Fruit fly (Drosophila melanogaster) whole organism, embryonic: ENCODE data around the gene Muc18B.

ENCODE experiments used
- CG10147 ChIP-seq: fragments of 200-800 bp; sonication (Bioruptor generic); optimal IDR thresholded peaks from 2 replicates; lab custom pipeline; 2019; ENCODE audit warnings: missing biosample characterization, mild to moderate bottlenecking, missing genetic modification characterization, moderate library complexity
- CG10209 ChIP-seq: fragments of 200-800 bp; sonication (Bioruptor generic); optimal IDR thresholded peaks from 3 replicates; lab custom pipeline; 2017; ENCODE audit warnings: missing biosample characterization, mild to moderate bottlenecking, missing genetic modification characterization, missing genetic modification reagents
- CG11504 ChIP-seq: fragments of 200-800 bp; sonication (Bioruptor generic); optimal IDR thresholded peaks from 3 replicates; lab custom pipeline; 2019; ENCODE audit warnings: missing biosample characterization, mild to moderate bottlenecking, missing genetic modification characterization, moderate library complexity
- CG12659 ChIP-seq: fragments of 200-800 bp; sonication (Bioruptor generic); optimal IDR thresholded peaks from 3 replicates; lab custom pipeline; 2017; ENCODE audit warnings: mild to moderate bottlenecking, missing biosample characterization, missing genetic modification reagents, missing genetic modification characterization
- CG12744 ChIP-seq: fragments of 200-800 bp; sonication (Bioruptor generic); optimal IDR thresholded peaks from 2 replicates; lab custom pipeline; 2016; ENCODE audit warnings: missing biosample characterization, missing genetic modification characterization
- CG13775 ChIP-seq: fragments of 200-800 bp; sonication (Bioruptor generic); optimal IDR thresholded peaks from 3 replicates; lab custom pipeline; 2017; ENCODE audit warnings: missing biosample characterization, mild to moderate bottlenecking, missing genetic modification characterization
- CG17385 ChIP-seq: fragments of 200-800 bp; sonication (Bioruptor generic); optimal IDR thresholded peaks from 3 replicates; lab custom pipeline; 2018; ENCODE audit warnings: missing biosample characterization, mild to moderate bottlenecking, missing genetic modification characterization
- CG17829 ChIP-seq: fragments of 200-800 bp; optimal IDR thresholded peaks from 2 replicates; lab custom pipeline; 2019; ENCODE audit warnings: missing biosample characterization, mild to moderate bottlenecking, missing genetic modification characterization, moderate library complexity
- CG18011 ChIP-seq: fragments of 200-800 bp; sonication (Bioruptor generic); optimal IDR thresholded peaks from 2 replicates; lab custom pipeline; 2017; ENCODE audit warnings: missing biosample characterization, missing genetic modification characterization, mild to moderate bottlenecking, moderate library complexity, missing genotype
- CG2116 ChIP-seq: fragments of 200-800 bp; sonication (Bioruptor generic); optimal IDR thresholded peaks from 3 replicates; lab custom pipeline; 2018; ENCODE audit warnings: missing biosample characterization, mild to moderate bottlenecking, missing genetic modification characterization
- CG2202 ChIP-seq: fragments of 200-800 bp; sonication (Bioruptor generic); optimal IDR thresholded peaks from 2 replicates; lab custom pipeline; 2018; ENCODE audit warnings: missing biosample characterization, mild to moderate bottlenecking, missing genetic modification characterization
- CG2678 ChIP-seq: fragments of 200-800 bp; sonication (Bioruptor generic); optimal IDR thresholded peaks from 3 replicates; lab custom pipeline; 2019; ENCODE audit warnings: missing biosample characterization, mild to moderate bottlenecking, missing genetic modification characterization, moderate library complexity
- CG30403 ChIP-seq: fragments of 200-800 bp; sonication (Bioruptor generic); optimal IDR thresholded peaks from 3 replicates; lab custom pipeline; 2016; ENCODE audit warnings: missing biosample characterization, missing genetic modification characterization
- CG4424 ChIP-seq: fragments of 200-800 bp; sonication (Bioruptor generic); optimal IDR thresholded peaks from 3 replicates; lab custom pipeline; 2016; ENCODE audit warnings: missing biosample characterization, missing genetic modification characterization
- CG4820 ChIP-seq: fragments of 200-800 bp; sonication (Bioruptor generic); optimal IDR thresholded peaks from 3 replicates; lab custom pipeline; 2016; ENCODE audit warnings: missing biosample characterization, missing genetic modification characterization
- CG6689 ChIP-seq: fragments of 200-800 bp; sonication (Bioruptor generic); IDR thresholded peaks from 2 replicates; pipeline ENCODE4 v1.3.6; 2022; ENCODE audit warnings: missing biosample characterization, missing genetic modification characterization
- CG6854 ChIP-seq: fragments of 200-800 bp; sonication (Bioruptor generic); optimal IDR thresholded peaks from 3 replicates; lab custom pipeline; 2017; ENCODE audit warnings: missing biosample characterization, mild to moderate bottlenecking, missing genetic modification characterization
- CG7839 ChIP-seq: fragments of 200-800 bp; sonication (Bioruptor generic); optimal IDR thresholded peaks from 3 replicates; lab custom pipeline; 2018; ENCODE audit warnings: missing biosample characterization, mild to moderate bottlenecking, missing genetic modification characterization, moderate library complexity
- CG8388 ChIP-seq: fragments of 200-800 bp; sonication (Bioruptor generic); optimal IDR thresholded peaks from 2 replicates; lab custom pipeline; 2019; ENCODE audit warnings: missing biosample characterization, mild to moderate bottlenecking, missing genetic modification characterization, moderate library complexity
- CG9727 ChIP-seq: fragments of 200-800 bp; sonication (Bioruptor generic); optimal IDR thresholded peaks from 3 replicates; lab custom pipeline; 2017; ENCODE audit warnings: missing biosample characterization, mild to moderate bottlenecking, missing genetic modification characterization
- D ChIP-seq, 2 experiments: fragments of 200-800 bp in 1 of 2; fragments of >200 bp in 1 of 2; sonication (Bioruptor generic) in 1 of 2; optimal IDR thresholded peaks; 2 replicates in 1 of 2; 3 replicates in 1 of 2; lab custom pipeline; 2017; ENCODE audit warnings: mild to moderate bottlenecking in 1 of 2, missing biosample characterization in 1 of 2, missing genetic modification characterization in 1 of 2, missing genetic modification reagents in 1 of 2
- GATAe ChIP-seq: fragments of 200-800 bp; sonication (Bioruptor generic); conservative IDR thresholded peaks from 2 replicates; pipeline ENCODE4 v1.3.6; 2022; ENCODE audit warnings: missing biosample characterization, missing genetic modification characterization
- Hr3 ChIP-seq: fragments of 200-800 bp; sonication (Bioruptor generic); optimal IDR thresholded peaks from 3 replicates; lab custom pipeline; 2016; ENCODE audit warnings: missing biosample characterization, missing genetic modification characterization
- Meics ChIP-seq: fragments of 200-800 bp; sonication (Bioruptor generic); optimal IDR thresholded peaks from 2 replicates; lab custom pipeline; 2017; ENCODE audit warnings: missing biosample characterization, mild to moderate bottlenecking, missing genetic modification characterization
- Oli ChIP-seq: fragments of 200-800 bp; sonication (Bioruptor generic); optimal IDR thresholded peaks from 2 replicates; lab custom pipeline; 2018; ENCODE audit warnings: missing biosample characterization, mild to moderate bottlenecking, missing genetic modification characterization, moderate library complexity
- PHDP ChIP-seq: fragments of 200-800 bp; sonication (Bioruptor generic); optimal IDR thresholded peaks from 3 replicates; lab custom pipeline; 2018; ENCODE audit warnings: missing biosample characterization, mild to moderate bottlenecking, missing genetic modification characterization, moderate library complexity
- Sox100B ChIP-seq: fragments of 200-800 bp; sonication (Bioruptor generic); optimal IDR thresholded peaks from 3 replicates; lab custom pipeline; 2018; ENCODE audit warnings: missing biosample characterization, mild to moderate bottlenecking, missing genetic modification characterization
- Sox102F ChIP-seq: fragments of 200-800 bp; sonication (Bioruptor generic); optimal IDR thresholded peaks from 2 replicates; lab custom pipeline; 2018; ENCODE audit warnings: missing biosample characterization, mild to moderate bottlenecking, missing genetic modification characterization, moderate library complexity
- al ChIP-seq: fragments of 200-800 bp; sonication (Bioruptor generic); IDR thresholded peaks from 2 replicates; pipeline ENCODE4 v1.3.6; 2022; ENCODE audit warnings: missing biosample characterization, missing genetic modification characterization
- az2 ChIP-seq: fragments of 200-800 bp; sonication (Bioruptor generic); optimal IDR thresholded peaks from 3 replicates; lab custom pipeline; 2016; ENCODE audit warnings: missing biosample characterization, missing genetic modification characterization
- bcd ChIP-seq: fragments of 200-800 bp; sonication (Bioruptor generic); optimal IDR thresholded peaks from 2 replicates; lab custom pipeline; 2017; ENCODE audit warnings: missing biosample characterization, mild to moderate bottlenecking, missing genetic modification characterization
- bsh ChIP-seq, 2 experiments: fragments of 200-800 bp; sonication (Bioruptor generic); optimal IDR thresholded peaks; 2 replicates each; lab custom pipeline; 2017 to 2018; ENCODE audit warnings: mild to moderate bottlenecking in 2 of 2, missing biosample characterization in 2 of 2, missing genetic modification characterization in 2 of 2, moderate library complexity in 1 of 2
- dmrt99B ChIP-seq: fragments of 200-800 bp; sonication (Bioruptor generic); optimal IDR thresholded peaks from 2 replicates; lab custom pipeline; 2018; ENCODE audit warnings: missing biosample characterization, mild to moderate bottlenecking, missing genetic modification characterization, moderate library complexity
- dpn ChIP-seq, 2 experiments: fragments of 200-800 bp; sonication (Bioruptor generic); optimal IDR thresholded peaks; 3 replicates each; lab custom pipeline; 2016; ENCODE audit warnings: missing biosample characterization in 2 of 2, missing genetic modification characterization in 2 of 2
- gcm ChIP-seq: fragments of 200-800 bp; sonication (Bioruptor generic); optimal IDR thresholded peaks from 2 replicates; lab custom pipeline; 2019; ENCODE audit warnings: missing biosample characterization, mild to moderate bottlenecking, missing genetic modification characterization, moderate library complexity
- grau ChIP-seq: fragments of 200-800 bp; optimal IDR thresholded peaks from 3 replicates; lab custom pipeline; 2019; ENCODE audit warnings: missing biosample characterization, mild to moderate bottlenecking, missing genetic modification characterization, moderate library complexity
- ind ChIP-seq: fragments of 200-800 bp; sonication (Bioruptor generic); optimal IDR thresholded peaks from 3 replicates; lab custom pipeline; 2016; ENCODE audit warnings: missing biosample characterization, missing genetic modification characterization
- jing ChIP-seq: fragments of 200-800 bp; sonication (Bioruptor generic); optimal IDR thresholded peaks from 2 replicates; lab custom pipeline; 2018; ENCODE audit warnings: missing biosample characterization, mild to moderate bottlenecking, missing genetic modification characterization
- lola ChIP-seq, 3 experiments: fragments of >200 bp in 2 of 3; fragments of 200-800 bp in 1 of 3; sonication (Bioruptor generic) in 1 of 3; optimal IDR thresholded peaks; 2 replicates each; lab custom pipeline; 2017 to 2019; ENCODE audit warnings: missing biosample characterization in 3 of 3, missing genetic modification characterization in 3 of 3, mild to moderate bottlenecking in 1 of 3, moderate library complexity in 1 of 3
- nmo ChIP-seq: fragments of 200-800 bp; sonication (Bioruptor generic); optimal IDR thresholded peaks from 2 replicates; lab custom pipeline; 2018; ENCODE audit warnings: missing biosample characterization, mild to moderate bottlenecking, missing genetic modification characterization, moderate library complexity
- oc ChIP-seq: fragments of 200-800 bp; sonication (Bioruptor generic); optimal IDR thresholded peaks from 2 replicates; lab custom pipeline; 2018; ENCODE audit warnings: missing biosample characterization, mild to moderate bottlenecking, missing genetic modification characterization, moderate library complexity
- odd ChIP-seq: fragments of 200-800 bp; sonication (Bioruptor generic); optimal IDR thresholded peaks from 2 replicates; lab custom pipeline; 2017; ENCODE audit warnings: missing biosample characterization, mild to moderate bottlenecking, missing genetic modification characterization
- otp ChIP-seq: fragments of 200-800 bp; sonication (Bioruptor generic); IDR thresholded peaks from 3 replicates; pipeline ENCODE4, ENCODE4 v1.3.6; 2022; ENCODE audit warnings: missing biosample characterization, missing genetic modification characterization
- row ChIP-seq: fragments of 200-800 bp; sonication (Bioruptor generic); IDR thresholded peaks from 3 replicates; pipeline ENCODE4 v1.3.6; 2022; ENCODE audit warnings: missing biosample characterization, missing genetic modification characterization
- sens ChIP-seq: fragments of 200-800 bp; sonication (Bioruptor generic); peaks from one replicate; lab custom pipeline; 2016; ENCODE audit warnings: missing biosample characterization, missing genetic modification characterization
- seq ChIP-seq: fragments of 200-800 bp; sonication (Bioruptor generic); IDR thresholded peaks from 2 replicates; pipeline ENCODE4 v1.3.6; 2022; ENCODE audit warnings: missing biosample characterization, missing genetic modification characterization
- tin ChIP-seq: fragments of 200-800 bp; sonication (Bioruptor generic); optimal IDR thresholded peaks from 3 replicates; lab custom pipeline; 2016; ENCODE audit warnings: missing biosample characterization, missing genetic modification characterization
- twi ChIP-seq: fragments of 200-800 bp; optimal IDR thresholded peaks from 2 replicates; lab custom pipeline; 2019; ENCODE audit warnings: missing biosample characterization, mild to moderate bottlenecking, missing genetic modification characterization, moderate library complexity

Gene Muc18B

dm6 chrX:19224580-19225303 is 9.4 kb downstream of the Muc18B start:
- peak; percentile 47 for TF ChIP-seq CG17829 (tag; lab: Kevin White, UChicago)
- peak; percentile 22 for TF ChIP-seq CG10147
- peak; percentile 38 for TF ChIP-seq CG17385
- peak; percentile 56 for TF ChIP-seq grau (tag; lab: Kevin White, UChicago)
- peak; percentile 27 for TF ChIP-seq odd
- TF ChIP-seq Oli (tag; lab: Kevin White, UChicago): peak; percentile 56
- TF ChIP-seq Sox100B: peak; percentile 72
- TF ChIP-seq bsh (GFP tag; optimal IDR thresholded peaks at IDR 0.05; lab: Kevin White, UChicago): peak; percentile 10 to 50
- peak; percentile 45 for TF ChIP-seq CG8388
- TF ChIP-seq dmrt99B (tag; lab: Kevin White, UChicago): peak; percentile 70
- peak; percentile 7 for TF ChIP-seq CG2116 (GFP tag; lab: Kevin White, UChicago)
- peak; percentile 53 for TF ChIP-seq CG30403
- peak; percentile 22 for TF ChIP-seq az2 (GFP tag; lab: Kevin White, UChicago)
- peak; percentile 18 for TF ChIP-seq ind (GFP tag; lab: Kevin White, UChicago)
- peak; percentile 46 for TF ChIP-seq sens
- no peak for TF ChIP-seq seq (GFP tag; lab: Robert Waterston, UW)
- TF ChIP-seq nmo: peak; percentile 61
- peak; percentile 3 for TF ChIP-seq CG4820 (GFP tag; lab: Kevin White, UChicago)
- peak; percentile 5 for TF ChIP-seq tin
- peak; percentile 38 for TF ChIP-seq PHDP (tag; lab: Kevin White, UChicago)
- TF ChIP-seq CG12659 (GFP tag; lab: Kevin White, UChicago): peak; percentile 44
- TF ChIP-seq lola (GFP tag; optimal IDR thresholded peaks at IDR 0.05; lab: Kevin White, UChicago): peak in 1 of 3 experiments; percentile 61
- peak; percentile 51 for TF ChIP-seq CG7839 (tag; lab: Kevin White, UChicago)
- TF ChIP-seq gcm (GFP tag; lab: Kevin White, UChicago): peak; percentile 8
- TF ChIP-seq dpn (GFP tag; optimal IDR thresholded peaks at IDR 0.05; lab: Kevin White, UChicago): peak in 1 of 2 experiments; percentile 22
- TF ChIP-seq CG10209: peak; percentile 34
- TF ChIP-seq D (optimal IDR thresholded peaks at IDR 0.05; lab: Kevin White, UChicago): no peak
- peak; percentile 53 for TF ChIP-seq D (GFP tag; optimal IDR thresholded peaks at IDR 0.05; lab: Kevin White, UChicago)
- TF ChIP-seq CG13775: peak; percentile 36
- TF ChIP-seq CG4424 (GFP tag; lab: Kevin White, UChicago): peak; percentile 56
- no peak for TF ChIP-seq CG12744 (GFP tag; lab: Kevin White, UChicago)
- TF ChIP-seq otp (GFP tag; lab: Robert Waterston, UW): no peak
- TF ChIP-seq CG2202 (tag; lab: Kevin White, UChicago): no peak
- no peak for TF ChIP-seq CG6854 (GFP tag; lab: Kevin White, UChicago)
- TF ChIP-seq CG18011 (GFP tag; lab: Kevin White, UChicago): no peak
- peak; percentile 21 for TF ChIP-seq Meics (GFP tag; lab: Kevin White, UChicago)
- TF ChIP-seq CG9727 (GFP tag; lab: Kevin White, UChicago): peak; percentile 65
- TF ChIP-seq CG2678: peak; percentile 64
- TF ChIP-seq CG6689 (GFP tag; lab: Robert Waterston, UW): peak; percentile 42; the same call in 1 of the 2 replicates
- TF ChIP-seq twi: no peak
- TF ChIP-seq Hr3: peak; percentile 37
- peak; percentile 64 for TF ChIP-seq Sox102F
- peak; percentile 35 for TF ChIP-seq bcd (GFP tag; lab: Kevin White, UChicago)
- TF ChIP-seq al (GFP tag; lab: Robert Waterston, UW): no peak
- TF ChIP-seq oc (tag; lab: Kevin White, UChicago): peak; percentile 12
- no peak for TF ChIP-seq GATAe (GFP tag; lab: Robert Waterston, UW)
- no peak for TF ChIP-seq jing (GFP tag; lab: Kevin White, UChicago)
- peak; percentile 76 for TF ChIP-seq CG11504 (tag; lab: Kevin White, UChicago)
- peak; percentile 30; the same call in 1 of the 3 replicates for TF ChIP-seq row
